Worm (Caenorhabditis elegans) whole organism, L2 larva: ENCODE results near the gene cox-5A.

Source experiments
- C34F6.9 ChIP-seq: fragments of 150-350 bp; optimal IDR thresholded peaks from 2 replicates; lab custom pipeline; 2014; ENCODE audit warnings: missing biosample characterization, missing genetic modification characterization
- R02D3.7 ChIP-seq: fragments of 150-350 bp; optimal IDR thresholded peaks from 2 replicates; lab custom pipeline; 2014; ENCODE audit warnings: missing biosample characterization, missing genetic modification characterization
- Y55F3AM.14 ChIP-seq: fragments of 200-800 bp; sonication (Bioruptor generic); optimal IDR thresholded peaks from 2 replicates; lab custom pipeline; 2018; ENCODE audit warnings: mild to moderate bottlenecking, missing genetic modification characterization, missing compliant biosample characterization
- ZK546.5 ChIP-seq: sonication (generic microtip); optimal IDR thresholded peaks from 2 replicates; lab custom pipeline; 2017; ENCODE audit warnings: missing biosample characterization, missing genetic modification characterization
- aly-2 ChIP-seq: fragments of 150-350 bp; optimal IDR thresholded peaks from 2 replicates; lab custom pipeline; 2014; ENCODE audit warnings: missing biosample characterization, missing genetic modification characterization
- ama-1 ChIP-seq: fragments of 150-350 bp; optimal IDR thresholded peaks from 2 replicates; lab custom pipeline; 2018; ENCODE audit warnings: inconsistent platforms
- ceh-16 ChIP-seq: fragments of 150-350 bp; optimal IDR thresholded peaks from 2 replicates; lab custom pipeline; 2014; ENCODE audit warnings: missing biosample characterization, missing genetic modification characterization
- ceh-82 ChIP-seq: fragments of 150-350 bp; optimal IDR thresholded peaks from 2 replicates; lab custom pipeline; 2014; ENCODE audit warnings: missing biosample characterization, missing genetic modification characterization
- crh-2 ChIP-seq: sonication (generic microtip); optimal IDR thresholded peaks from 2 replicates; lab custom pipeline; 2017; ENCODE audit warnings: missing biosample characterization, missing genetic modification characterization
- egl-27 ChIP-seq: sonication (generic microtip); optimal IDR thresholded peaks from 3 replicates; lab custom pipeline; 2017; ENCODE audit warnings: missing biosample characterization, missing genetic modification reagents, missing genetic modification characterization
- elt-1 ChIP-seq: fragments of 150-350 bp; optimal IDR thresholded peaks from 2 replicates; lab custom pipeline; 2014; ENCODE audit warnings: missing biosample characterization, missing genetic modification characterization
- elt-3 ChIP-seq: sonication (generic microtip); optimal IDR thresholded peaks from 2 replicates; lab custom pipeline; 2017; ENCODE audit warnings: missing biosample characterization, missing genetic modification characterization
- fos-1 ChIP-seq: fragments of 150-350 bp; optimal IDR thresholded peaks from 2 replicates; lab custom pipeline; 2014; ENCODE audit warnings: missing biosample characterization, missing genetic modification characterization
- gmeb-1 ChIP-seq: fragments of 150-350 bp; optimal IDR thresholded peaks from 2 replicates; lab custom pipeline; 2014; ENCODE audit warnings: missing biosample characterization, missing genetic modification characterization
- lin-11 ChIP-seq: fragments of 150-350 bp; sonication (generic microtip); optimal IDR thresholded peaks from 2 replicates; lab custom pipeline; 2014; ENCODE audit warnings: missing biosample characterization, missing genetic modification characterization, inconsistent platforms, mixed read lengths
- lin-13 ChIP-seq: fragments of 150-350 bp; optimal IDR thresholded peaks from 2 replicates; lab custom pipeline; 2014; ENCODE audit warnings: missing biosample characterization, missing genetic modification reagents, missing genetic modification characterization
- lsy-2 ChIP-seq, 2 experiments: fragments of 150-350 bp in 1 of 2; sonication (generic microtip) in 1 of 2; optimal IDR thresholded peaks; 2 replicates each; lab custom pipeline; 2014 to 2017; ENCODE audit warnings: missing biosample characterization in 2 of 2, missing genetic modification characterization in 2 of 2
- mab-5 ChIP-seq: fragments of 150-350 bp; optimal IDR thresholded peaks from 2 replicates; lab custom pipeline; 2014; ENCODE audit warnings: missing biosample characterization, missing genetic modification characterization
- mbf-1 ChIP-seq: sonication (generic microtip); optimal IDR thresholded peaks from 2 replicates; lab custom pipeline; 2017; ENCODE audit warnings: missing biosample characterization, missing genetic modification characterization
- nhr-10 ChIP-seq: sonication (generic microtip); optimal IDR thresholded peaks from 2 replicates; lab custom pipeline; 2017; ENCODE audit warnings: missing biosample characterization, missing genetic modification characterization
- nhr-11 ChIP-seq: fragments of 150-350 bp; optimal IDR thresholded peaks from 2 replicates; lab custom pipeline; 2014; ENCODE audit warnings: missing biosample characterization, missing genetic modification characterization
- nhr-12 ChIP-seq: fragments of 150-350 bp; optimal IDR thresholded peaks from 2 replicates; lab custom pipeline; 2014; ENCODE audit warnings: missing biosample characterization, missing genetic modification characterization
- nhr-129 ChIP-seq: fragments of 150-350 bp; optimal IDR thresholded peaks from 2 replicates; lab custom pipeline; 2014; ENCODE audit warnings: missing biosample characterization, missing genetic modification characterization
- nhr-21 ChIP-seq: fragments of 150-350 bp; optimal IDR thresholded peaks from 2 replicates; lab custom pipeline; 2014; ENCODE audit warnings: missing biosample characterization, missing genetic modification characterization
- nhr-23 ChIP-seq: fragments of 150-350 bp; optimal IDR thresholded peaks from 2 replicates; lab custom pipeline; 2014; ENCODE audit warnings: missing biosample characterization, missing genetic modification reagents, missing genetic modification characterization
- nhr-237 ChIP-seq: fragments of 150-350 bp; optimal IDR thresholded peaks from 2 replicates; lab custom pipeline; 2014; ENCODE audit warnings: missing biosample characterization, missing genetic modification characterization
- peb-1 ChIP-seq: fragments of 150-350 bp; optimal IDR thresholded peaks from 2 replicates; lab custom pipeline; 2014; ENCODE audit warnings: missing biosample characterization, missing genetic modification characterization
- sem-4 ChIP-seq: fragments of 150-350 bp; optimal IDR thresholded peaks from 2 replicates; lab custom pipeline; 2014; ENCODE audit warnings: missing biosample characterization, missing genetic modification reagents, missing genetic modification characterization
- skn-1 ChIP-seq: sonication (generic microtip); optimal IDR thresholded peaks from 2 replicates; lab custom pipeline; 2017; ENCODE audit warnings: missing biosample characterization, missing genetic modification characterization
- sma-3 ChIP-seq: sonication (generic microtip); optimal IDR thresholded peaks from 2 replicates; lab custom pipeline; 2016; ENCODE audit warnings: missing genetic modification reagents, missing genetic modification characterization, missing compliant biosample characterization
- sma-9 ChIP-seq, 2 experiments: fragments of 150-350 bp in 1 of 2; sonication (generic microtip) in 1 of 2; optimal IDR thresholded peaks; 2 replicates each; lab custom pipeline; 2014 to 2016; ENCODE audit warnings: missing genetic modification characterization in 2 of 2, mild to moderate bottlenecking in 1 of 2, missing biosample characterization in 1 of 2, missing compliant biosample characterization in 1 of 2, missing genetic modification reagents in 1 of 2, moderate library complexity in 1 of 2
- snpc-4 ChIP-seq: fragments of 150-350 bp; optimal IDR thresholded peaks from 2 replicates; lab custom pipeline; 2014; ENCODE audit warnings: missing biosample characterization, missing genetic modification characterization
- unc-39 ChIP-seq: fragments of 150-350 bp; optimal IDR thresholded peaks from 2 replicates; lab custom pipeline; 2014; ENCODE audit warnings: missing biosample characterization, missing genetic modification characterization
- unc-55 ChIP-seq: fragments of 150-350 bp; sonication (generic microtip); optimal IDR thresholded peaks from 3 replicates; lab custom pipeline; 2014; ENCODE audit warnings: missing biosample characterization, missing genetic modification reagents, missing genetic modification characterization
- unc-62 ChIP-seq: fragments of 150-350 bp; optimal IDR thresholded peaks from 2 replicates; lab custom pipeline; 2014; ENCODE audit warnings: missing biosample characterization, missing genetic modification reagents, missing genetic modification characterization
- zag-1 ChIP-seq: fragments of 150-350 bp; optimal IDR thresholded peaks from 2 replicates; lab custom pipeline; 2014; ENCODE audit warnings: missing biosample characterization, missing genetic modification characterization
- ztf-1 ChIP-seq: fragments of 200-800 bp; sonication (Bioruptor generic); conservative IDR thresholded peaks from 2 replicates; pipeline ENCODE4 v1.3.6; 2022; ENCODE audit warnings: missing genetic modification characterization, missing compliant biosample characterization
- ztf-4 ChIP-seq: fragments of 150-350 bp; optimal IDR thresholded peaks from 2 replicates; lab custom pipeline; 2014; ENCODE audit warnings: missing biosample characterization, missing genetic modification characterization

Gene cox-5A

DNA sequence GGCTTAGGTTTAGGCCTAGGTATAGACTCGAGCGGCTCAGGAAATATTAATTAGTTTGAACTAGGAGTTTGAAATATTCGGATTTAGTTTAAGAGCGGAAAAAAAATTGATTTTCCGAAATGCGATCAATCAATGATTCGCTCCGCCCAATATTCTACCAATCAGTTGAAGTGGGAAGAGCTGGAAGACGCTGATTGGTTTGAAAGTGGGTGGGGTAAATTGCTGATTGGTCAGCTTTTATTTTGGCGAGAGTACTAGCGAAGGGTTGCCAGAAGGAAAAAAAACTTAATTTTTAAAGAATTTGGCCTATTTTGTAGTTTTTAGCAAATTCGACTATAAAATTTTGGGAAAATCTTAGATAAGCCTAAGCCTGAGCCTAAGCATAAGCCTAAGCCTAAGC lies 38.8 kb downstream of the cox-5A start:
- TF ChIP-seq ceh-82 (tag; lab: Kevin White, UChicago) (no peak), ceh-16 (tag; lab: Kevin White, UChicago) (no peak), sma-3 (GFP tag; lab: Kevin White, UChicago) (no peak), skn-1 (tag; lab: Kevin White, UChicago) (no peak), nhr-21 (no peak), elt-3 (no peak), unc-62 (no peak), nhr-10 (tag; lab: Kevin White, UChicago) (no peak), nhr-23 (tag; lab: Kevin White, UChicago) (no peak), elt-1 (tag; lab: Kevin White, UChicago) (no peak), lin-11 (tag; lab: Kevin White, UChicago) (no peak), Y55F3AM.14 (GFP tag; lab: Kevin White, UChicago) (no peak), sem-4 (tag; lab: Kevin White, UChicago) (no peak), ztf-1 (GFP tag; lab: Robert Waterston, UW) (no peak), lsy-2 (tag; optimal IDR thresholded peaks at IDR 0.05; lab: Kevin White, UChicago) (no peak)

DNA sequence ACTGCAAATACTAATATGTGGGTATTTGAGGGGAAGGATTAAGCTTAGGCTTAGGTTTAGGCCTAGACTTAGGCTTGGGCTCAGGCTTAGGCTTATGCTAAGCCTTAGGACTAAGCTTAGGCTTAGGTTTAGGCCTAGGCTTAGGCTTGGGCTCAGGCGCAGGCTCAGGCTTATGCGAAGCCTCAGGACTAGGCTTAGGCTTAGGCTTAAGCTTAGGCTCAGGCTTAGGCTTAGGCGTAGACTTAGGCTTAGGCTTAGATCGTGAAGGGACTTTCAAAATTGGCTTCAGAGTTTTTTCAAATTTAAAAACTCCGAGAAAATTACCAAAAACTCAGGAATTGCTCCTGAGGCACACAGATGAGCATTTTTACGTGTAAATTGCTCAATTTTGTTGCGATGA lies 39.8 kb downstream of the cox-5A start:
- TF ChIP-seq snpc-4 (tag; lab: Kevin White, UChicago) (no peak), crh-2 (tag; lab: Kevin White, UChicago) (no peak), ztf-4 (tag; lab: Kevin White, UChicago) (no peak), egl-27 (tag; lab: Kevin White, UChicago) (no peak), ZK546.5 (tag; lab: Kevin White, UChicago) (no peak), nhr-129 (tag; lab: Kevin White, UChicago) (no peak), zag-1 (no peak), lin-13 (no peak), mbf-1 (no peak), sem-4 (tag; lab: Kevin White, UChicago) (no peak), nhr-237 (no peak), ceh-82 (tag; lab: Kevin White, UChicago) (no peak), C34F6.9 (tag; lab: Kevin White, UChicago) (no peak)

DNA sequence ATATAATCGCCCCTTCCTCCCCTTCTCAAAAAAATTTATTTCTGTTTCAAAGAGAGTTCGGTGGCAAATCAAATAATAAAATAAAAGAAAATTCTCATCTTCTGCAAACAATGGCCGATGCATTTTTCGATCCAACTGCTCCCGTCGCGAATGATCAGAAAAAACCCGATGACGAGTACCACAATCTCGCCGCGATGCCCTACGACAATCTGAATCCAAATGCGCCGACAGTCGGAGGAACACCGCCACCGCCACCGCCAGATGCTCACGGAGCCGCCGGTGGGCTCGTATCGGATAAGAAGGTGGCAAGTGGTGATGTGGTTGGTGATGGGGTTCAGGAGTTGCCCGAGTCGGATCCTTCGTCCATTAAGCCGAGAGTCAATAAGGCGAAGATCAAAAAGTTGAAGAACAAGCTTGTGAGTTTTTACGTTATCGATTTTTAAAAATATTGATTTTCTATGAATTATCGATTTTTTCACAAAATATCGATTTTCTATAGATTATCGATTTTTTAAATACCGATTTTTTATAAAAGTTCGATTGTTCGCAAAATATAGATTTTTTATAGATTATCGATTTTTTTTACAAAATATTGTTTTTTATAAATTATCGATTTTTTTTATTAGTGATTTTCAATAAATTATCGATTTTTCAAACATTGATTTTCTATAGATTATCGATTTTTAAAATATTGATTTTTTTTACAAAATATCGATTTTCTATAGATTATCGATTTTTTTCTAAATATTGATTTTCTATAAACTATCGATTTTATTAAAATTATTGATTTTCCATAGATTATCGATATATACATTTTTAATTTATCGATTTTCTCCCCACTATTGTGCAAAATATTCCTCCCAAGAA lies 46.3 kb downstream of the cox-5A start, which contains the start of gene Y39E4A.1:
Gene Y39E4A.1, plus strand, starts transcription at position 51 of the 867 bp plus-strand sequence.
- no peak for TF ChIP-seq aly-2
- no peak for TF ChIP-seq unc-39
- TF ChIP-seq nhr-11 (tag; lab: Kevin White, UChicago), result no peak
- TF ChIP-seq gmeb-1 (tag; lab: Kevin White, UChicago), result no peak
- no peak for TF ChIP-seq nhr-237
- no peak for TF ChIP-seq sma-3 (GFP tag; lab: Kevin White, UChicago)
- TF ChIP-seq egl-27 (tag; lab: Kevin White, UChicago), result no peak
- TF ChIP-seq mbf-1, result no peak
- no peak for TF ChIP-seq elt-3
- no peak for TF ChIP-seq mab-5
- TF ChIP-seq Y55F3AM.14 (GFP tag; lab: Kevin White, UChicago), result no peak
- TF ChIP-seq sma-9 (GFP tag; optimal IDR thresholded peaks at IDR 0.05; lab: Kevin White, UChicago), result no peak
- TF ChIP-seq sma-9 (tag; optimal IDR thresholded peaks at IDR 0.05; lab: Kevin White, UChicago), result no peak
- TF ChIP-seq peb-1, result no peak
- TF ChIP-seq ceh-82 (tag; lab: Kevin White, UChicago), result no peak
- TF ChIP-seq unc-55 (GFP tag; lab: Kevin White, UChicago), result no peak
- no peak for TF ChIP-seq lsy-2 (tag; optimal IDR thresholded peaks at IDR 0.05; lab: Kevin White, UChicago)
- TF ChIP-seq ama-1 (lab: Kevin White, UChicago), result no peak
- no peak for TF ChIP-seq nhr-10 (tag; lab: Kevin White, UChicago)
- no peak for TF ChIP-seq fos-1
- TF ChIP-seq ceh-16 (tag; lab: Kevin White, UChicago), result no peak

DNA sequence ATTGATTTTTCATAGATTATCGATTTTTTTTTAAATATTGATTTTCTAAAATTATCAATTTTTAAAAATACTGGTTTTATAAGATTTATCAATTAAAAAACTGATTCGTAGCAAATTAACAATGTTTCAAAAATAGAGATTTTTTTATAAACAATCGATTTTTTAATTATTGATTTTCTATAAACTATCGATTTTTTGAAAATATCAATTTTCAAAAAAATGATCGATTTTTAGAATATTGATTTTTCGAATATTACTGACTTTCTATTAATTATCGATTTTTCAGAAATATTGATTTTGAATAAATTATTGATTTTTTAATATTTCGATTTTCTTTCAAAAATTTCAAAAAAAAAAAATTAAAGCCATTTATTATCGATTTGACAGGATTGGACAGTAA lies 47.3 kb downstream of the cox-5A start:
- no peak for TF ChIP-seq skn-1 (tag; lab: Kevin White, UChicago)
- TF ChIP-seq R02D3.7 (tag; lab: Kevin White, UChicago), result no peak
- TF ChIP-seq nhr-12 (tag; lab: Kevin White, UChicago), result no peak
